Worm (Caenorhabditis elegans): Measurements from ENCODE around the gene uev-2.
A peak's percentile ranks its signal among the peaks of the same experiment; 100 is the strongest.

uev-2 gene

ce11 chrIII:5554884-5555500 is 27.9 kb upstream of the uev-2 start, which contains the start of the genes nmad-1 and hach-1:
nmad-1 (minus strand) TSS chrIII:5554934.
hach-1 (plus strand) TSS chrIII:5555450.
- TF ChIP-seq ceh-63 (GFP tag; optimal IDR thresholded peaks at IDR 0.05) (no peak), jun-1 (tag; optimal IDR thresholded peaks at IDR 0.05) (no peak), snu-23 (GFP tag; optimal IDR thresholded peaks at IDR 0.05) (peak; percentile 89), fkh-10 (GFP tag; optimal IDR thresholded peaks at IDR 0.05) (no peak), elt-3 (tag; optimal IDR thresholded peaks at IDR 0.05) (peak in 1 of 6 experiments; percentile 61), rnt-1 (tag; optimal IDR thresholded peaks at IDR 0.05) (peak; percentile 83), nhr-85 (tag) (peak; percentile 89), grh-1 (GFP tag; IDR thresholded peaks at IDR 0.05) (peak; percentile 52; the same call in 1 of the 2 replicates), nhr-237 (tag; optimal IDR thresholded peaks at IDR 0.05) (no peak), tbx-2 (tag; optimal IDR thresholded peaks at IDR 0.05) (peak; percentile 72), C16A3.4 (tag; optimal IDR thresholded peaks at IDR 0.05) (peak; percentile 77), hlh-17 (GFP tag; optimal IDR thresholded peaks at IDR 0.05; ENCODE audit: borderline replicate concordance) (no peak), nhr-19 (GFP tag; conservative IDR thresholded peaks at IDR 0.05) (peak; percentile 85), ceh-82 (tag; optimal IDR thresholded peaks at IDR 0.05) (peak; percentile 42 to 81 (median 63)), unc-30 (tag; optimal IDR thresholded peaks at IDR 0.05) (no peak), egl-27 (tag; optimal IDR thresholded peaks at IDR 0.05) (no peak), pag-3 (tag; optimal IDR thresholded peaks at IDR 0.05; ENCODE audit: borderline replicate concordance, insufficient read depth) (no peak), sup-37 (GFP tag; optimal IDR thresholded peaks at IDR 0.05) (no peak), egl-13 (tag; optimal IDR thresholded peaks at IDR 0.05) (peak; percentile 70), pax-3 (tag; optimal IDR thresholded peaks at IDR 0.05) (no peak), efl-1 (optimal IDR thresholded peaks at IDR 0.05) (peak; percentile 56 to 74), efl-1 (GFP tag; optimal IDR thresholded peaks at IDR 0.05 in 1 of 2) (peak; percentile 46 to 97), mab-9 (GFP tag; IDR thresholded peaks at IDR 0.05) (no peak), skn-1 (tag; optimal IDR thresholded peaks at IDR 0.05) (peak; percentile 52), Y116A8C.19 (tag; optimal IDR thresholded peaks at IDR 0.05; ENCODE audit: borderline replicate concordance) (no peak), nhr-20 (tag; optimal IDR thresholded peaks at IDR 0.05) (peak; percentile 90), unc-86 (tag; optimal IDR thresholded peaks at IDR 0.05) (peak; percentile 68), pqm-1 (tag; optimal IDR thresholded peaks at IDR 0.05) (no peak), fkh-4 (tag; optimal IDR thresholded peaks at IDR 0.05; ENCODE audit: borderline replicate concordance) (peak; percentile 17), vab-15 (tag; optimal IDR thresholded peaks at IDR 0.05) (peak; percentile 7), nhr-84 (tag; optimal IDR thresholded peaks at IDR 0.05) (no peak), C04F5.9 (tag; optimal IDR thresholded peaks at IDR 0.05) (peak; percentile 27), nhr-71 (tag; optimal IDR thresholded peaks at IDR 0.05) (peak; percentile 87), fos-1 (tag; optimal IDR thresholded peaks at IDR 0.05) (no peak), nhr-47 (tag; optimal IDR thresholded peaks at IDR 0.05) (peak; percentile 80), ceh-88 (GFP tag; IDR thresholded peaks at IDR 0.05) (no peak; the same call in 1 of the 2 replicates), lsy-2 (tag; optimal IDR thresholded peaks at IDR 0.05) (peak; percentile 69 to 73), ceh-8 (GFP tag; optimal IDR thresholded peaks at IDR 0.05) (peak; percentile 74), lin-39 (tag; optimal IDR thresholded peaks at IDR 0.05) (peak; percentile 69), nhr-11 (tag; optimal IDR thresholded peaks at IDR 0.05) (no peak), dsc-1 (tag; optimal IDR thresholded peaks at IDR 0.05) (peak; percentile 90), aly-2 (tag; optimal IDR thresholded peaks at IDR 0.05) (no peak), lir-3 (tag; optimal IDR thresholded peaks at IDR 0.05; ENCODE audit: poor library complexity) (peak; percentile 67), nhr-28 (tag; optimal IDR thresholded peaks at IDR 0.05) (no peak), F16B12.6 (tag; optimal IDR thresholded peaks at IDR 0.05) (peak; percentile 24), ztf-11 (tag; optimal IDR thresholded peaks at IDR 0.05) (peak in 1 of 2 experiments; percentile 76), nhr-77 (tag; optimal IDR thresholded peaks at IDR 0.05) (no peak), ces-1 (GFP tag; optimal IDR thresholded peaks at IDR 0.05) (no peak), C34B4.2 (tag; optimal IDR thresholded peaks at IDR 0.05) (no peak), ets-5 (GFP tag; IDR thresholded peaks at IDR 0.05) (no peak), hpl-2 (GFP tag; optimal IDR thresholded peaks at IDR 0.05) (no peak), lin-13 (GFP tag; optimal IDR thresholded peaks at IDR 0.05) (peak; percentile 38)
